Fruit fly (Drosophila melanogaster) whole organism, embryonic: ENCODE results near the gene opa.

Experiments
- Atf6 ChIP-seq: fragments of 200-800 bp; sonication (Bioruptor generic); IDR thresholded peaks from 2 replicates; pipeline ENCODE4 v1.3.6; 2022; ENCODE audit warnings: missing biosample characterization, missing genetic modification characterization
- B-H2 ChIP-seq: fragments of 200-800 bp; sonication (Bioruptor generic); optimal IDR thresholded peaks from 2 replicates; lab custom pipeline; 2018; ENCODE audit warnings: missing biosample characterization, mild to moderate bottlenecking, missing genetic modification characterization
- Bdp1 ChIP-seq: fragments of 200-800 bp; sonication (Bioruptor generic); optimal IDR thresholded peaks from 3 replicates; lab custom pipeline; 2016; ENCODE audit warnings: missing biosample characterization, missing genetic modification characterization
- Blimp-1 ChIP-seq: fragments of 200-800 bp; sonication (Bioruptor generic); optimal IDR thresholded peaks from 3 replicates; lab custom pipeline; 2018; ENCODE audit warnings: missing biosample characterization, missing genetic modification characterization, mild to moderate bottlenecking, moderate library complexity, missing genetic modification reagents
- CG10209 ChIP-seq: fragments of 200-800 bp; sonication (Bioruptor generic); optimal IDR thresholded peaks from 3 replicates; lab custom pipeline; 2017; ENCODE audit warnings: missing biosample characterization, mild to moderate bottlenecking, missing genetic modification characterization, missing genetic modification reagents
- CG10565 ChIP-seq: fragments of 200-800 bp; sonication (Bioruptor generic); optimal IDR thresholded peaks from 3 replicates; lab custom pipeline; 2016; ENCODE audit warnings: missing biosample characterization, mild to moderate bottlenecking, missing genetic modification characterization
- CG11695 ChIP-seq: fragments of 200-800 bp; sonication (Bioruptor generic); IDR thresholded peaks from 3 replicates; pipeline ENCODE4 v1.3.6; 2022; ENCODE audit warnings: missing biosample characterization, missing genetic modification characterization
- CG12391 ChIP-seq: fragments of 200-800 bp; sonication (Bioruptor generic); optimal IDR thresholded peaks from 3 replicates; lab custom pipeline; 2018; ENCODE audit warnings: missing biosample characterization, mild to moderate bottlenecking, missing genetic modification characterization, moderate library complexity
- CG14050 ChIP-seq: fragments of 200-800 bp; sonication (Bioruptor generic); IDR thresholded peaks from 3 replicates; pipeline ENCODE4 v1.3.6; 2022; ENCODE audit warnings: missing biosample characterization, missing genetic modification characterization
- CG1529 ChIP-seq: fragments of 200-800 bp; sonication (Bioruptor generic); optimal IDR thresholded peaks from 3 replicates; lab custom pipeline; 2018; ENCODE audit warnings: missing biosample characterization, missing genetic modification characterization
- CG1603 ChIP-seq: fragments of 200-800 bp; sonication (Bioruptor generic); optimal IDR thresholded peaks from 2 replicates; lab custom pipeline; 2019; ENCODE audit warnings: missing biosample characterization, mild to moderate bottlenecking, missing genetic modification characterization, moderate library complexity
- CG1647 ChIP-seq: fragments of 200-800 bp; sonication (Bioruptor generic); optimal IDR thresholded peaks from 3 replicates; lab custom pipeline; 2016; ENCODE audit warnings: missing biosample characterization, missing genetic modification characterization
- CG42726 ChIP-seq: fragments of 200-800 bp; sonication (Bioruptor generic); IDR thresholded peaks from 2 replicates; pipeline ENCODE4 v1.3.6; 2022; ENCODE audit warnings: missing biosample characterization, missing genetic modification characterization; ENCODE audit not compliant: partially characterized antibody
- CG6272 ChIP-seq: fragments of 200-800 bp; sonication (Bioruptor generic); IDR thresholded peaks from 2 replicates; pipeline ENCODE4 v1.3.6; 2022; ENCODE audit warnings: missing biosample characterization, missing genetic modification characterization
- CG6683 ChIP-seq: fragments of 200-800 bp; sonication (Bioruptor generic); optimal IDR thresholded peaks from 2 replicates; lab custom pipeline; 2017; ENCODE audit warnings: missing biosample characterization, mild to moderate bottlenecking, missing genetic modification characterization, missing genetic modification reagents
- CG7357 ChIP-seq: fragments of 200-800 bp; sonication (Bioruptor generic); IDR thresholded peaks from 3 replicates; pipeline ENCODE4 v1.3.6; 2022; ENCODE audit warnings: missing biosample characterization, missing genetic modification characterization
- CG7745 ChIP-seq: fragments of 200-800 bp; sonication (Bioruptor generic); optimal IDR thresholded peaks from 2 replicates; lab custom pipeline; 2018; ENCODE audit warnings: missing biosample characterization, mild to moderate bottlenecking, missing genetic modification characterization, moderate library complexity
- CG7786 ChIP-seq: fragments of 200-800 bp; sonication (Bioruptor generic); optimal IDR thresholded peaks from 2 replicates; lab custom pipeline; 2016; ENCODE audit warnings: missing biosample characterization, missing genetic modification characterization
- CG8089 ChIP-seq: fragments of 200-800 bp; sonication (Bioruptor generic); optimal IDR thresholded peaks from 3 replicates; lab custom pipeline; 2016; ENCODE audit warnings: missing biosample characterization, missing genetic modification characterization
- CG8388 ChIP-seq: fragments of 200-800 bp; sonication (Bioruptor generic); optimal IDR thresholded peaks from 2 replicates; lab custom pipeline; 2019; ENCODE audit warnings: missing biosample characterization, mild to moderate bottlenecking, missing genetic modification characterization, moderate library complexity
- CG8478 ChIP-seq: fragments of >200 bp; optimal IDR thresholded peaks from 2 replicates; lab custom pipeline; 2018
- ERR ChIP-seq: fragments of 200-800 bp; sonication (Bioruptor generic); optimal IDR thresholded peaks from 2 replicates; lab custom pipeline; 2016; ENCODE audit warnings: missing biosample characterization, missing genetic modification characterization
- Ets65A ChIP-seq: fragments of 200-800 bp; sonication (Bioruptor generic); peaks from one replicate; lab custom pipeline; 2016; ENCODE audit warnings: missing biosample characterization, missing genetic modification characterization
- Fer1 ChIP-seq: fragments of 200-800 bp; sonication (Bioruptor generic); optimal IDR thresholded peaks from 2 replicates; lab custom pipeline; 2017; ENCODE audit warnings: missing biosample characterization, mild to moderate bottlenecking, missing genetic modification characterization
- HLH54F ChIP-seq: fragments of 200-800 bp; sonication (Bioruptor generic); optimal IDR thresholded peaks from 3 replicates; lab custom pipeline; 2016; ENCODE audit warnings: missing biosample characterization, missing genetic modification characterization
- HLHmδ ChIP-seq: fragments of 200-800 bp; sonication (Bioruptor generic); optimal IDR thresholded peaks from 2 replicates; lab custom pipeline; 2018; ENCODE audit warnings: missing biosample characterization, mild to moderate bottlenecking, missing genetic modification characterization, moderate library complexity
- Hey ChIP-seq: fragments of 200-800 bp; sonication (Bioruptor generic); optimal IDR thresholded peaks from 3 replicates; lab custom pipeline; 2018; ENCODE audit warnings: missing biosample characterization, mild to moderate bottlenecking, missing genetic modification characterization
- Hmr ChIP-seq: fragments of 200-800 bp; sonication (Bioruptor generic); optimal IDR thresholded peaks from 3 replicates; lab custom pipeline; 2017; ENCODE audit warnings: mild to moderate bottlenecking, missing biosample characterization, missing genetic modification reagents, missing genetic modification characterization
- NC2α ChIP-seq: fragments of 200-800 bp; sonication (Bioruptor generic); optimal IDR thresholded peaks from 2 replicates; lab custom pipeline; 2016; ENCODE audit warnings: missing biosample characterization, missing genetic modification characterization
- NK7.1 ChIP-seq: fragments of 200-800 bp; sonication (Bioruptor generic); optimal IDR thresholded peaks from 3 replicates; lab custom pipeline; 2016; ENCODE audit warnings: missing biosample characterization, missing genetic modification characterization
- Nf-YC ChIP-seq: fragments of 200-800 bp; optimal IDR thresholded peaks from 3 replicates; lab custom pipeline; 2019; ENCODE audit warnings: missing biosample characterization, mild to moderate bottlenecking, missing genetic modification characterization, moderate library complexity
- Ptx1 ChIP-seq: fragments of 200-800 bp; sonication (Bioruptor generic); IDR thresholded peaks from 2 replicates; pipeline ENCODE4 v1.3.6; 2022; ENCODE audit warnings: missing biosample characterization, missing genetic modification characterization
- Rfx ChIP-seq: fragments of 200-800 bp; sonication (Bioruptor generic); IDR thresholded peaks from 2 replicates; pipeline ENCODE4 v1.3.6; 2022; ENCODE audit warnings: missing biosample characterization, missing genetic modification characterization
- Sin3A ChIP-seq: fragments of >200 bp; optimal IDR thresholded peaks from 2 replicates; lab custom pipeline; 2018
- Spps ChIP-seq: fragments of 200-800 bp; sonication (Bioruptor generic); optimal IDR thresholded peaks from 2 replicates; lab custom pipeline; 2018; ENCODE audit warnings: missing biosample characterization, mild to moderate bottlenecking, missing genetic modification characterization
- Vsx1 ChIP-seq: fragments of 200-800 bp; sonication (Bioruptor generic); optimal IDR thresholded peaks from 2 replicates; lab custom pipeline; 2017; ENCODE audit warnings: missing biosample characterization, mild to moderate bottlenecking, missing genetic modification characterization, missing genetic modification reagents
- Xbp1 ChIP-seq: fragments of 200-800 bp; sonication (Bioruptor generic); optimal IDR thresholded peaks from 3 replicates; lab custom pipeline; 2016; ENCODE audit warnings: missing biosample characterization, mild to moderate bottlenecking, missing genetic modification characterization
- crol ChIP-seq: fragments of 200-800 bp; sonication (Bioruptor generic); IDR thresholded peaks from 2 replicates; pipeline ENCODE4 v1.3.6; 2022; ENCODE audit warnings: missing biosample characterization, missing genetic modification characterization
- gro ChIP-seq: fragments of 200-800 bp; sonication (Bioruptor generic); optimal IDR thresholded peaks from 2 replicates; lab custom pipeline; 2016; ENCODE audit warnings: missing biosample characterization, missing genetic modification characterization
- her ChIP-seq: fragments of 200-800 bp; sonication (Bioruptor generic); optimal IDR thresholded peaks from 2 replicates; lab custom pipeline; 2016; ENCODE audit warnings: missing biosample characterization, missing genetic modification characterization
- jumu ChIP-seq: fragments of 200-800 bp; sonication (Bioruptor generic); optimal IDR thresholded peaks from 3 replicates; lab custom pipeline; 2016; ENCODE audit warnings: missing biosample characterization, missing genetic modification characterization
- maf-S ChIP-seq: fragments of 200-800 bp; sonication (Bioruptor generic); optimal IDR thresholded peaks from 2 replicates; lab custom pipeline; 2016; ENCODE audit warnings: missing biosample characterization, missing genetic modification characterization
- mld ChIP-seq: fragments of 200-800 bp; sonication (Bioruptor generic); IDR thresholded peaks from 3 replicates; pipeline ENCODE4 v1.3.6; 2022; ENCODE audit warnings: missing biosample characterization, missing genetic modification characterization; ENCODE audit not compliant: partially characterized antibody
- nau ChIP-seq: fragments of 200-800 bp; sonication (Bioruptor generic); optimal IDR thresholded peaks from 3 replicates; lab custom pipeline; 2017; ENCODE audit warnings: missing biosample characterization, mild to moderate bottlenecking, missing genetic modification characterization, missing genetic modification reagents
- nerfin-2 ChIP-seq: fragments of 200-800 bp; sonication (Bioruptor generic); IDR thresholded peaks from 2 replicates; pipeline ENCODE4 v1.3.6; 2022; ENCODE audit warnings: missing biosample characterization, missing genetic modification characterization; ENCODE audit not compliant: partially characterized antibody
- oc ChIP-seq: fragments of 200-800 bp; sonication (Bioruptor generic); optimal IDR thresholded peaks from 2 replicates; lab custom pipeline; 2018; ENCODE audit warnings: missing biosample characterization, mild to moderate bottlenecking, missing genetic modification characterization, moderate library complexity
- psq ChIP-seq: fragments of 200-800 bp; sonication (Bioruptor generic); optimal IDR thresholded peaks from 2 replicates; lab custom pipeline; 2017; ENCODE audit warnings: missing biosample characterization, missing genetic modification characterization
- repo ChIP-seq: fragments of 200-800 bp; sonication (Bioruptor generic); optimal IDR thresholded peaks from 2 replicates; lab custom pipeline; 2016; ENCODE audit warnings: missing biosample characterization, missing genetic modification characterization
- rib ChIP-seq: fragments of 200-800 bp; sonication (Bioruptor generic); IDR thresholded peaks from 2 replicates; pipeline ENCODE4 v1.3.6; 2022; ENCODE audit warnings: missing biosample characterization, missing genetic modification characterization
- run ChIP-seq: fragments of 200-800 bp; sonication (Bioruptor generic); optimal IDR thresholded peaks from 3 replicates; lab custom pipeline; 2018; ENCODE audit warnings: missing biosample characterization, mild to moderate bottlenecking, missing genetic modification characterization
- sim ChIP-seq: fragments of 200-800 bp; sonication (Bioruptor generic); IDR thresholded peaks from 2 replicates; pipeline ENCODE4 v1.3.6; 2022; ENCODE audit warnings: missing biosample characterization, missing genetic modification characterization
- sna ChIP-seq: fragments of 200-800 bp; sonication (Bioruptor generic); IDR thresholded peaks from 2 replicates; pipeline ENCODE4 v1.3.6; 2022; ENCODE audit warnings: missing biosample characterization, missing genetic modification characterization; ENCODE audit not compliant: partially characterized antibody

Gene opa

dm6 chr3R:4852373-4852860 lies at the start of gene opa:
TSS of gene opa (plus strand) at chr3R:4852813.
- no peak for TF ChIP-seq gro (GFP tag; lab: Kevin White, UChicago)
- TF ChIP-seq ERR (GFP tag; lab: Kevin White, UChicago), result no peak
- no peak for TF ChIP-seq Rfx (GFP tag; lab: Robert Waterston, UW)
- TF ChIP-seq Sin3A (lab: Kevin White, UChicago), result no peak
- no peak for TF ChIP-seq her (GFP tag; lab: Kevin White, UChicago)
- no peak for TF ChIP-seq mld (GFP tag; lab: Robert Waterston, UW)
- no peak for TF ChIP-seq run
- TF ChIP-seq maf-S (GFP tag; lab: Kevin White, UChicago), result no peak
- TF ChIP-seq Hey (tag; lab: Kevin White, UChicago), result no peak
- TF ChIP-seq Atf6 (GFP tag; lab: Robert Waterston, UW), result peak; percentile 31; the same call in 1 of the 2 replicates
- no peak for TF ChIP-seq CG12391 (tag; lab: Kevin White, UChicago)
- no peak for TF ChIP-seq Vsx1
- peak; percentile 71 for TF ChIP-seq crol (GFP tag; lab: Robert Waterston, UW)
- TF ChIP-seq CG1529 (GFP tag; lab: Kevin White, UChicago), result no peak
- no peak for TF ChIP-seq CG11695 (GFP tag; lab: Robert Waterston, UW)
- TF ChIP-seq Ptx1, result no peak
- TF ChIP-seq psq (GFP tag; lab: Kevin White, UChicago), result no peak
- TF ChIP-seq HLH54F (GFP tag; lab: Kevin White, UChicago), result no peak
- TF ChIP-seq B-H2 (GFP tag; lab: Kevin White, UChicago), result no peak
- TF ChIP-seq CG1647 (GFP tag; lab: Kevin White, UChicago), result no peak
- no peak for TF ChIP-seq oc (tag; lab: Kevin White, UChicago)
- no peak for TF ChIP-seq Hmr (GFP tag; lab: Kevin White, UChicago)
- no peak for TF ChIP-seq repo
- TF ChIP-seq nau (GFP tag; lab: Kevin White, UChicago), result no peak
- TF ChIP-seq jumu, result no peak
- no peak for TF ChIP-seq CG8089
- TF ChIP-seq Ets65A (GFP tag; lab: Kevin White, UChicago), result no peak
- no peak for TF ChIP-seq NC2α (GFP tag; lab: Kevin White, UChicago)
- TF ChIP-seq nerfin-2 (GFP tag; lab: Robert Waterston, UW), result peak; percentile 43; the same call in 1 of the 2 replicates
- TF ChIP-seq CG1603 (tag; lab: Kevin White, UChicago), result no peak
- no peak for TF ChIP-seq CG7357 (GFP tag; lab: Robert Waterston, UW)
- TF ChIP-seq CG10209 (GFP tag; lab: Kevin White, UChicago), result no peak
- TF ChIP-seq NK7.1, result no peak
- TF ChIP-seq CG8478 (lab: Kevin White, UChicago), result peak; percentile 99
- no peak for TF ChIP-seq CG7745
- no peak for TF ChIP-seq CG14050 (GFP tag; lab: Robert Waterston, UW)
- TF ChIP-seq Bdp1 (GFP tag; lab: Kevin White, UChicago), result no peak
- TF ChIP-seq CG10565, result no peak
- TF ChIP-seq CG8388 (GFP tag; lab: Kevin White, UChicago), result no peak
- 0 out of 2 replicates have a peak, but pooled peaks have one; percentile 21 for TF ChIP-seq sna (GFP tag; lab: Robert Waterston, UW)
- no peak for TF ChIP-seq CG7786
- TF ChIP-seq Spps, result no peak
- no peak for TF ChIP-seq Blimp-1 (GFP tag; lab: Kevin White, UChicago)
- no peak for TF ChIP-seq CG6683
- 0 out of 2 replicates have a peak, but pooled peaks have one; percentile 28 for TF ChIP-seq sim (GFP tag; lab: Robert Waterston, UW)
- TF ChIP-seq HLHmδ (GFP tag; lab: Kevin White, UChicago), result no peak
- TF ChIP-seq Nf-YC (tag; lab: Kevin White, UChicago), result peak; percentile 100
- TF ChIP-seq CG6272 (GFP tag; lab: Robert Waterston, UW), result no peak
- peak; percentile 75 for TF ChIP-seq rib (GFP tag; lab: Robert Waterston, UW)
- no peak for TF ChIP-seq Fer1 (GFP tag; lab: Kevin White, UChicago)
- no peak for TF ChIP-seq Xbp1 (GFP tag; lab: Kevin White, UChicago)
- TF ChIP-seq CG42726 (GFP tag; lab: Robert Waterston, UW), result peak; percentile 54
